Worm (Caenorhabditis elegans): ENCODE data around the gene nep-18.
"Not testable (repeated sequence)": the region's sequence is repeated elsewhere in the genome, so short reads cannot be mapped to it uniquely, and the experiment has no call there.

- not testable (repeated sequence) for TF ChIP-seq ztf-4 (tag; optimal IDR thresholded peaks at IDR 0.05); ceh-16 (tag; optimal IDR thresholded peaks at IDR 0.05); elt-1 (tag; optimal IDR thresholded peaks at IDR 0.05); unc-62 (GFP tag; optimal IDR thresholded peaks at IDR 0.05); ama-1 (optimal IDR thresholded peaks at IDR 0.05); unc-39 (tag; optimal IDR thresholded peaks at IDR 0.05); pha-4 (tag; optimal IDR thresholded peaks at IDR 0.05); skn-1 (tag; optimal IDR thresholded peaks at IDR 0.05); fos-1 (tag; optimal IDR thresholded peaks at IDR 0.05); nhr-28 (tag; optimal IDR thresholded peaks at IDR 0.05); snpc-4 (tag; optimal IDR thresholded peaks at IDR 0.05); jun-1 (tag; optimal IDR thresholded peaks at IDR 0.05); fkh-10 (GFP tag; optimal IDR thresholded peaks at IDR 0.05)
Measured at ce11 chrII:2612278-2612677, 48.4 kb upstream of the nep-18 start, which contains the start of gene D2062.13.

Data from whole organism, L3 larva.